Fruit fly (Drosophila melanogaster) whole organism, adult: ENCODE measurements around the gene Lip2.

ENCODE experiments used
- CG11617 ChIP-seq: fragments of 200-800 bp; sonication (Bioruptor generic); optimal IDR thresholded peaks from 2 replicates; lab custom pipeline; 2017; ENCODE audit warnings: mild to moderate bottlenecking, missing biosample characterization, missing genetic modification reagents, missing genetic modification characterization
- CG12768 ChIP-seq: fragments of 200-800 bp; sonication (Bioruptor generic); optimal IDR thresholded peaks from 2 replicates; lab custom pipeline; 2017; ENCODE audit warnings: missing biosample characterization, missing genetic modification characterization, mild to moderate bottlenecking, moderate library complexity, missing genetic modification reagents
- CG14711 ChIP-seq: fragments of 200-800 bp; sonication (Bioruptor generic); optimal IDR thresholded peaks from 2 replicates; lab custom pipeline; 2018; ENCODE audit warnings: missing biosample characterization, mild to moderate bottlenecking, missing genetic modification characterization, moderate library complexity
- CG1620 ChIP-seq: fragments of 200-800 bp; sonication (Bioruptor generic); optimal IDR thresholded peaks from 2 replicates; lab custom pipeline; 2016; ENCODE audit warnings: missing biosample characterization, missing genetic modification characterization
- CG33017 ChIP-seq: fragments of 200-800 bp; sonication (Bioruptor generic); optimal IDR thresholded peaks from 2 replicates; lab custom pipeline; 2018; ENCODE audit warnings: missing biosample characterization, mild to moderate bottlenecking, missing genetic modification characterization, moderate library complexity
- CG5204 ChIP-seq: fragments of 200-800 bp; sonication (Bioruptor generic); optimal IDR thresholded peaks from 2 replicates; lab custom pipeline; 2016; ENCODE audit warnings: missing biosample characterization, missing genetic modification characterization
- CG7045 ChIP-seq: fragments of 200-800 bp; sonication (Bioruptor generic); optimal IDR thresholded peaks from 2 replicates; lab custom pipeline; 2017; ENCODE audit warnings: missing biosample characterization, mild to moderate bottlenecking, missing genetic modification characterization
- CG7101 ChIP-seq: fragments of 200-800 bp; sonication (Bioruptor generic); optimal IDR thresholded peaks from 2 replicates; lab custom pipeline; 2018; ENCODE audit warnings: missing biosample characterization, mild to moderate bottlenecking, missing genetic modification characterization, moderate library complexity
- Clk ChIP-seq: fragments of 200-800 bp; sonication (Bioruptor generic); optimal IDR thresholded peaks from 2 replicates; lab custom pipeline; 2017; ENCODE audit warnings: missing biosample characterization, missing genetic modification characterization
- Crg-1 ChIP-seq: fragments of 200-800 bp; sonication (Bioruptor generic); optimal IDR thresholded peaks from 2 replicates; lab custom pipeline; 2016; ENCODE audit warnings: missing biosample characterization, missing genetic modification characterization
- Hr96 ChIP-seq: fragments of 200-800 bp; sonication (Bioruptor generic); optimal IDR thresholded peaks from 2 replicates; lab custom pipeline; 2016; ENCODE audit warnings: missing biosample characterization, missing genetic modification characterization
- Mnt ChIP-seq: fragments of 200-800 bp; sonication (Bioruptor generic); optimal IDR thresholded peaks from 2 replicates; lab custom pipeline; 2016; ENCODE audit warnings: missing biosample characterization, mild to moderate bottlenecking, missing genetic modification characterization
- bab1 ChIP-seq: fragments of 200-800 bp; sonication (Bioruptor generic); optimal IDR thresholded peaks from 3 replicates; lab custom pipeline; 2019; ENCODE audit warnings: missing biosample characterization, mild to moderate bottlenecking, missing genetic modification characterization, moderate library complexity
- cic ChIP-seq: fragments of 200-800 bp; sonication (Bioruptor generic); optimal IDR thresholded peaks from 2 replicates; lab custom pipeline; 2017; ENCODE audit warnings: missing biosample characterization, mild to moderate bottlenecking, missing genetic modification characterization, moderate library complexity
- cnc ChIP-seq, 2 experiments: fragments of >200 bp; optimal IDR thresholded peaks; 2 replicates each; lab custom pipeline; 2017
- kay ChIP-seq: fragments of 200-800 bp; sonication (Bioruptor generic); peaks from one replicate; lab custom pipeline; 2016; ENCODE audit warnings: missing biosample characterization, missing genetic modification characterization, borderline replicate concordance
- ovo ChIP-seq: fragments of 200-800 bp; sonication (Bioruptor generic); optimal IDR thresholded peaks from 2 replicates; lab custom pipeline; 2016; ENCODE audit warnings: missing biosample characterization, missing genetic modification characterization
- pad ChIP-seq: fragments of 200-800 bp; sonication (Bioruptor generic); optimal IDR thresholded peaks from 3 replicates; lab custom pipeline; 2017; ENCODE audit warnings: missing biosample characterization, missing genetic modification characterization, mild to moderate bottlenecking, moderate library complexity, missing genetic modification reagents
- tj ChIP-seq: fragments of 200-800 bp; sonication (Bioruptor generic); optimal IDR thresholded peaks from 3 replicates; lab custom pipeline; 2017; ENCODE audit warnings: missing biosample characterization, mild to moderate bottlenecking, missing genetic modification characterization, moderate library complexity
- toe ChIP-seq: fragments of 200-800 bp; sonication (Bioruptor generic); optimal IDR thresholded peaks from 2 replicates; lab custom pipeline; 2016; ENCODE audit warnings: missing biosample characterization, missing genetic modification characterization

The Lip2 gene

DNA sequence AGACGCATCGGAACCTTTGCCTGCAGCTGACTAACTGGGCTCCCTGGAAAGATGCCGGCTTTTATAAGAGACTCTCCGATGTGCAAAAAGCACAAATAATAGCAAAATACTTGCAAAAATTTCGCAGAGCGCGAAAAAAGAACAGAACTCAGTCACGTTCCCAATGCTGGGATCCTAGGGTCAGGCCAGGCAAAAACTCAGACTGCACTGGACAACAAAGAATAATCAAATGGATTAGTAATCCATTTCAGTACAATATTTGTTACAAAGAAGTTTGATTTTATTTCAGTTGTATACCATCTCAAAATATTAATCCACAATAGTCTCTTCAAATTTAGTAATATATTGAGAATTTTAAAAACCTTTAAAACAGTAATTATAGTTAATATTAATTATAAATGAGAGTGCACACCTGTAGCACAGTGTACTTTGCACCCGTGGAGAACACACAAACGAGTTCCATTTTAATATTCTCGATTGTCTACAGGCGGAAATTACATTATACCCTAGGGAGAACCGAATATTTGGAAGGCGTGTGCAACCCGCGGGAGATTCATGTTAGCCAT lies 15.1 kb downstream of the Lip2 start, which contains the start of gene CG17108:
TSS of gene CG17108 (minus strand) at position 51 of the 566 bp plus-strand sequence.
- TF ChIP-seq Crg-1 (GFP tag; lab: Kevin White, UChicago) = no peak
- TF ChIP-seq CG11617 = no peak
- TF ChIP-seq pad (GFP tag; lab: Kevin White, UChicago) = no peak
- no peak for TF ChIP-seq CG5204 (GFP tag; lab: Kevin White, UChicago)
- TF ChIP-seq CG12768 (GFP tag; lab: Kevin White, UChicago) = no peak
- peak; percentile 38 for TF ChIP-seq CG14711 (tag; lab: Kevin White, UChicago)
- peak; percentile 75 for TF ChIP-seq kay (GFP tag; lab: Kevin White, UChicago)
- TF ChIP-seq Hr96 (GFP tag; lab: Kevin White, UChicago) = no peak
- no peak for TF ChIP-seq bab1 (GFP tag; lab: Kevin White, UChicago)
- TF ChIP-seq CG33017 (tag; lab: Kevin White, UChicago) = peak; percentile 78
- no peak for TF ChIP-seq CG1620
- no peak for TF ChIP-seq cic
- TF ChIP-seq CG7101 = peak; percentile 17
- no peak for TF ChIP-seq tj (GFP tag; lab: Kevin White, UChicago)

DNA sequence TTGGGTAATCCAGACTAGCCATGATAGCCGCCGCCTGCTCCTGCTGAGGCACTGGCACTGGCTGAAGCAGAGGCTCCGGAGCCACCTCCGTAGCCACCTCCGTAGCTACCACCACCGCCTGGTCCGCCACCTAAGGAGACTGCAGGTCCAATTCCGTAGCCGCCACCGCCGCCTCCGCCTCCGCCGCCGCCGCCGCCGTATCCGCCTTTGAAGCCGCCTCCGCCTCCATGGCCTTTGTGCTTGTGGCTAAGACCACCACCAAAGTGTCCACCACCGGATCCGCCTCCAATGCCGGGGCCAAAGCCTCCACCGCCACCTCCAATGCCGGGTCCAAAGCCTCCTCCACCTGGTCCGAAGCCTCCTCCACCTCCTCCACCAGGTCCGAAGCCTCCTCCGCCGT lies 16.2 kb downstream of the Lip2 start:
- no peak for TF ChIP-seq Mnt
- TF ChIP-seq CG14711 (tag; lab: Kevin White, UChicago) = no peak
- no peak for TF ChIP-seq CG12768 (GFP tag; lab: Kevin White, UChicago)
- TF ChIP-seq CG5204 (GFP tag; lab: Kevin White, UChicago) = no peak
- no peak for TF ChIP-seq kay (GFP tag; lab: Kevin White, UChicago)
- TF ChIP-seq cnc (optimal IDR thresholded peaks at IDR 0.05; lab: Kevin White, UChicago) = no peak
- TF ChIP-seq Hr96 (GFP tag; lab: Kevin White, UChicago) = no peak
- no peak for TF ChIP-seq CG7045 (GFP tag; lab: Kevin White, UChicago)
- TF ChIP-seq Crg-1 (GFP tag; lab: Kevin White, UChicago) = no peak
- TF ChIP-seq bab1 (GFP tag; lab: Kevin White, UChicago) = no peak
- TF ChIP-seq toe (GFP tag; lab: Kevin White, UChicago) = no peak
- no peak for TF ChIP-seq cic
- no peak for TF ChIP-seq CG7101
- TF ChIP-seq CG1620 = no peak

DNA sequence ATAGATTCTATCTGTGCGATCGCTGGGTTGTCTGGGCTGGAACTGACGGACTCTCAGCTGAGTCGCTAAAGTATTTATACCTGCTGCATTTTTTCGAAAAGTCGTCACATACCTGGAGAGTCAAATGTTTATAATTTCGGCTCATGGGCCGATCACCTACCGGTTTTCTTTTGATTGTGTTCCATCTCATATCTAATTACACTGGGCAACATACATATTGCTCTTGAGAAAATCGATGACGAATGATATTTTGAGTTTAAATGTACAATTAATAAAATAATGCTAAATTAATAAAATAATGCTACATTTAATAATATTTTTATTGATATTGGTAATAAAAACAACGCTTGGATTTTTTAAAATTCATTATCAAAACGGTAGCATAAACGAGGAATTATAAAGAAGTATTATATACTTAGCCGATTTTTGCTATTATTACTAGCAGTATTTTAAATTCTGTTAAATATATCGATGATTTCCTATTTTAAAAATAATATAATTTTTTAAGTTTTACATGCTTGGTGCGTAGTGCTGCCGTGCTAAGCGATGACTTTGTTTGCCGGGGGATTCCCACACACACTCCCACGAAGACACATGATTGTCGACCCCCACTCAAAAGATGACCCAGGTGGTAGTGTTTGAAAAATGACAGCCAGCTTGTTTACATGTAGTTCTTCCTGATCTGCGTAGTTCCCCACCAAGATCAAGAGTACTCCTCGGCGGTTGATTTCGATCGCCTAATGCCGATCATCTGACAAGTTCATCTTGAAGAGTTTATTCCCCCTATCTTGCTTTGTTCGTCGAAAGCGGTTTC lies 19.8 kb downstream of the Lip2 start, which contains the start of gene CG7294:
TSS of gene CG7294 (minus strand) at position 51 of the 814 bp plus-strand sequence.
- TF ChIP-seq toe (GFP tag; lab: Kevin White, UChicago) = no peak

- TF ChIP-seq bab1 (GFP tag; lab: Kevin White, UChicago) = no peak
- TF ChIP-seq Crg-1 (GFP tag; lab: Kevin White, UChicago) = no peak
- TF ChIP-seq Clk (GFP tag; lab: Kevin White, UChicago) = no peak
- TF ChIP-seq CG14711 (tag; lab: Kevin White, UChicago) = no peak
- no peak for TF ChIP-seq CG1620
- no peak for TF ChIP-seq pad (GFP tag; lab: Kevin White, UChicago)
Measured at dm6 chr2L:10688764-10689163, 20.5 kb downstream of the Lip2 start.

DNA sequence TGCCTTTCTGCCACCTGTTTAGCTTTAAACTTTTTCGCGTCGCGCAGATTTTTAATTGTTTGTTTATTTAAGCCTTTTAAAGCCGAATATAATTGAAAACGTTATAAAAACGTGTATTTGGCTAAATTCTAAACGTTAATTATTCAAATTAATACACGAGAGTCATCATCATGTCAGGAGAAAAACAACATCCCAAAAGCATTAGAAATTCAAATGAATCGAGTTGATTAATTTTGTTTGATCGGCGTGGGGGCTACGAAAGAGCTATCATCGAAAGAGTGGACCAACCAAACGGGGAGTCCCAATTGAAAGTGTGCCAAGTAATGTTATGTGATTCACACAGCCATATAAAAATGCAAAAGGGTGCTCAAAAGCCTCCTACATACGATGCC lies 21.5 kb downstream of the Lip2 start:
- TF ChIP-seq kay (GFP tag; lab: Kevin White, UChicago) = no peak
- TF ChIP-seq CG14711 (tag; lab: Kevin White, UChicago) = no peak
- TF ChIP-seq Clk (GFP tag; lab: Kevin White, UChicago) = no peak
- TF ChIP-seq cic = no peak
- TF ChIP-seq CG12768 (GFP tag; lab: Kevin White, UChicago) = no peak
- no peak for TF ChIP-seq ovo (GFP tag; lab: Kevin White, UChicago)
- no peak for TF ChIP-seq cnc (optimal IDR thresholded peaks at IDR 0.05; lab: Kevin White, UChicago)
- no peak for TF ChIP-seq Hr96 (GFP tag; lab: Kevin White, UChicago)
- no peak for TF ChIP-seq CG7101

dm6 chr2L:10687009-10687793 lies 22.1 kb downstream of the Lip2 start, which contains the start of gene CG7296:
Gene CG7296 (minus strand): TSS chr2L:10687066.
- TF ChIP-seq cnc (optimal IDR thresholded peaks at IDR 0.05; lab: Kevin White, UChicago) (no peak), kay (GFP tag; lab: Kevin White, UChicago) (no peak), Hr96 (GFP tag; lab: Kevin White, UChicago) (no peak), CG33017 (tag; lab: Kevin White, UChicago) (no peak), pad (GFP tag; lab: Kevin White, UChicago) (no peak), bab1 (GFP tag; lab: Kevin White, UChicago) (no peak), CG7101 (no peak), Clk (GFP tag; lab: Kevin White, UChicago) (no peak), CG12768 (GFP tag; lab: Kevin White, UChicago) (no peak), CG1620 (no peak), CG7045 (GFP tag; lab: Kevin White, UChicago) (no peak), CG11617 (no peak)
